Worm (Caenorhabditis elegans) whole organism, young adult: Measurements from ENCODE around the gene B0365.9.

Source experiments
- B0336.3 ChIP-seq: fragments of 200-800 bp; sonication (Bioruptor generic); IDR thresholded peaks from 2 replicates; pipeline ENCODE4 v1.3.6; 2022; ENCODE audit warnings: missing genetic modification characterization, missing compliant biosample characterization
- F55B11.4 ChIP-seq: sonication (generic microtip); optimal IDR thresholded peaks from 2 replicates; lab custom pipeline; 2016; ENCODE audit warnings: missing compliant biosample characterization, missing genetic modification characterization, borderline replicate concordance; ENCODE audit not compliant: insufficient read depth
- atf-7 ChIP-seq: sonication (generic microtip); optimal IDR thresholded peaks from 2 replicates; lab custom pipeline; 2017; ENCODE audit warnings: mild to moderate bottlenecking, missing genetic modification characterization, missing compliant biosample characterization
- ets-4 ChIP-seq: fragments of 200-800 bp; sonication (Bioruptor generic); optimal IDR thresholded peaks from 2 replicates; lab custom pipeline; 2018; ENCODE audit warnings: mild to moderate bottlenecking, missing genetic modification characterization, missing compliant biosample characterization
- snpc-4 ChIP-seq, 5 experiments: fragments of 150-350 bp in 1 of 5; sonication (generic microtip) in 4 of 5; optimal IDR thresholded peaks; 2 replicates each; lab custom pipeline; 2014 to 2018; ENCODE audit warnings: missing genetic modification characterization in 5 of 5, missing biosample characterization in 3 of 5, antibody characterized with exemption in 2 of 5, mild to moderate bottlenecking in 2 of 5, missing compliant biosample characterization in 2 of 5, missing genotype in 2 of 5, moderate library complexity in 2 of 5, missing genetic modification reagents in 1 of 5

ce11 chrV:13105840-13106429 is 27.4 kb downstream of the B0365.9 start:
- no peak for TF ChIP-seq atf-7 (tag; lab: Kevin White, UChicago)
- TF ChIP-seq F55B11.4 = no peak
- no peak for TF ChIP-seq ets-4 (GFP tag; lab: Kevin White, UChicago)
- TF ChIP-seq B0336.3 (GFP tag; lab: Robert Waterston, UW) = no peak
- TF ChIP-seq snpc-4 (GFP tag; optimal IDR thresholded peaks at IDR 0.05; lab: Kevin White, UChicago) = no peak
- TF ChIP-seq snpc-4 (tag; optimal IDR thresholded peaks at IDR 0.05; lab: Kevin White, UChicago) = no peak
